Worm (Caenorhabditis elegans): ENCODE results near the gene F56D1.1.

DNA sequence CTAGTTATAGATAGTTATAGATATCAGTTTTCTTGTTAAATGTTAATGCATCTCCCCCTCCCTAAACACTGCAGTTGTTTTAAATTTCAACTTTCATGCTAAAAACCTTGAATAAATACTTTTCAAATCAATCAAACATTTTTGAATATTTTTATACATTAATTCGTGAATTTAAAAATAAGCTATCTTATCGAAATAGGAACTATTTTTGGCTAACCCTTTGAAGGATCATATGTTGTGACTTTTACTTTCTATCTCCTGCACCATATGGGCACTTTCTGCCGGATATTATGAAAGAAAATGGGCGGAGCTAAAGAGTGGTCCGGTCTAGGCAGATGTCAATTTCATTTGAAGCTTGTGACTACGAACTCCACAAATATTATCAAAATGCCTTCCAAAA lies 44.2 kb downstream of the F56D1.1 start, which contains the start of gene ZK177.11:
- TF ChIP-seq ceh-90 (tag; optimal IDR thresholded peaks at IDR 0.05) = no peak
- no peak for TF ChIP-seq sox-4 (tag; optimal IDR thresholded peaks at IDR 0.05)
- TF ChIP-seq unc-86 (tag; optimal IDR thresholded peaks at IDR 0.05) = no peak
- no peak for TF ChIP-seq mep-1 (tag; optimal IDR thresholded peaks at IDR 0.05)
- no peak for TF ChIP-seq ama-1 (optimal IDR thresholded peaks at IDR 0.05)
